Worm (Caenorhabditis elegans): ENCODE data around the gene srm-6.

Gene srm-6

ce11 chrV:14314236-14314635 lies 22.5 kb upstream of the srm-6 start, which contains the start of gene F47B8.1:
F47B8.1 (minus strand) TSS chrV:14314336.
- TF ChIP-seq snpc-4 (GFP tag; optimal IDR thresholded peaks at IDR 0.05): no peak
- no peak for TF ChIP-seq snpc-4 (tag; optimal IDR thresholded peaks at IDR 0.05)
- no peak for TF ChIP-seq K11D2.4 (GFP tag; IDR thresholded peaks at IDR 0.05)
- no peak for TF ChIP-seq Y56A3A.18 (GFP tag; IDR thresholded peaks at IDR 0.05)

ce11 chrV:14316525-14316924 lies 20.2 kb upstream of the srm-6 start, which contains the start of gene F47B8.2:
F47B8.2 (minus strand) TSS chrV:14316625.
- TF ChIP-seq bed-2 (GFP tag; IDR thresholded peaks at IDR 0.05): no peak
- TF ChIP-seq F52B5.7 (tag; optimal IDR thresholded peaks at IDR 0.05): no peak
- TF ChIP-seq unc-130 (GFP tag; optimal IDR thresholded peaks at IDR 0.05): no peak
- TF ChIP-seq nhr-120 (GFP tag; IDR thresholded peaks at IDR 0.05): no peak
- no peak for TF ChIP-seq hmg-1.2 (GFP tag; IDR thresholded peaks at IDR 0.05)
- no peak for TF ChIP-seq madf-3 (GFP tag; IDR thresholded peaks at IDR 0.05)
- no peak for TF ChIP-seq B0336.3 (GFP tag; IDR thresholded peaks at IDR 0.05)
- no peak for TF ChIP-seq B0019.2 (GFP tag; conservative IDR thresholded peaks at IDR 0.05)
- no peak for TF ChIP-seq mxl-1 (tag; optimal IDR thresholded peaks at IDR 0.05)
- TF ChIP-seq hmg-20 (GFP tag; IDR thresholded peaks at IDR 0.05): no peak
- TF ChIP-seq ztf-18 (tag; optimal IDR thresholded peaks at IDR 0.05): no peak
- no peak for TF ChIP-seq hlh-26 (GFP tag; conservative IDR thresholded peaks at IDR 0.05)
- no peak for TF ChIP-seq nfya-1 (tag; optimal IDR thresholded peaks at IDR 0.05; ENCODE audit: borderline replicate concordance, insufficient read depth)
- TF ChIP-seq rec-8 (tag; optimal IDR thresholded peaks at IDR 0.05): no peak
- no peak for TF ChIP-seq snpc-4 (GFP tag; optimal IDR thresholded peaks at IDR 0.05)
- no peak for TF ChIP-seq snpc-4 (tag; optimal IDR thresholded peaks at IDR 0.05)
- no peak for TF ChIP-seq sptf-2 (GFP tag; optimal IDR thresholded peaks at IDR 0.05)
- no peak for TF ChIP-seq lin-26 (GFP tag; IDR thresholded peaks at IDR 0.05)
- no peak for TF ChIP-seq lin-40 (tag; optimal IDR thresholded peaks at IDR 0.05)
- no peak for TF ChIP-seq tbp1 (GFP tag; optimal IDR thresholded peaks at IDR 0.05)

- TF ChIP-seq C17E4.6 (GFP tag; IDR thresholded peaks at IDR 0.05) (no peak), ceh-79 (tag; optimal IDR thresholded peaks at IDR 0.05) (no peak), hrde-1 (tag; optimal IDR thresholded peaks at IDR 0.05; ENCODE audit: borderline replicate concordance) (no peak), lsl-1 (GFP tag; optimal IDR thresholded peaks at IDR 0.05) (no peak), attf-6 (GFP tag; IDR thresholded peaks at IDR 0.05) (no peak), unc-62 (GFP tag; optimal IDR thresholded peaks at IDR 0.05) (no peak), cebp-2 (GFP tag; IDR thresholded peaks at IDR 0.05) (no peak), hlh-12 (tag; optimal IDR thresholded peaks at IDR 0.05) (no peak), zim-3 (tag; optimal IDR thresholded peaks at IDR 0.05) (no peak), zfh-2 (GFP tag; conservative IDR thresholded peaks at IDR 0.05) (no peak)
Observed at ce11 chrV:14317204-14317603, 19.6 kb upstream of the srm-6 start.

- no peak for TF ChIP-seq C06A6.2 (GFP tag; conservative IDR thresholded peaks at IDR 0.05)
- no peak for TF ChIP-seq cebp-1 (GFP tag; IDR thresholded peaks at IDR 0.05)
- TF ChIP-seq cebp-1 (tag; optimal IDR thresholded peaks at IDR 0.05): peak; percentile 1
Observed at ce11 chrV:14317621-14318020, 19.1 kb upstream of the srm-6 start.
